Worm (Caenorhabditis elegans) whole organism, late embryonic: ENCODE results near the gene Y43F8B.10.

Experiments used
- C08G9.2 ChIP-seq: sonication (generic microtip); optimal IDR thresholded peaks from 2 replicates; lab custom pipeline; 2016; ENCODE audit warnings: mild to moderate bottlenecking, missing genetic modification characterization, moderate library complexity, missing compliant biosample characterization
- C38D4.7 ChIP-seq: fragments of 200-800 bp; sonication (Bioruptor generic); optimal IDR thresholded peaks from 2 replicates; lab custom pipeline; 2018; ENCODE audit warnings: mild to moderate bottlenecking, missing genetic modification characterization, moderate library complexity, missing compliant biosample characterization
- K02D7.2 ChIP-seq: sonication (generic microtip); optimal IDR thresholded peaks from 2 replicates; lab custom pipeline; 2017; ENCODE audit warnings: mild to moderate bottlenecking, missing genetic modification characterization, missing compliant biosample characterization
- K09A11.1 ChIP-seq: sonication (generic microtip); optimal IDR thresholded peaks from 2 replicates; lab custom pipeline; 2017; ENCODE audit warnings: antibody characterized with exemption, mild to moderate bottlenecking, missing genetic modification characterization, missing compliant biosample characterization; ENCODE audit not compliant: insufficient read depth
- T23F11.4 ChIP-seq: fragments of 200-800 bp; sonication (Bioruptor generic); optimal IDR thresholded peaks from 2 replicates; lab custom pipeline; 2018; ENCODE audit warnings: mild to moderate bottlenecking, missing genetic modification characterization, missing compliant biosample characterization
- Y22D7AL.16 ChIP-seq: sonication (generic microtip); optimal IDR thresholded peaks from 2 replicates; lab custom pipeline; 2016; ENCODE audit warnings: missing genetic modification characterization, missing compliant biosample characterization
- ama-1 ChIP-seq: fragments of 150-350 bp; optimal IDR thresholded peaks from 2 replicates; lab custom pipeline; 2014
- ceh-19 ChIP-seq: fragments of 200-800 bp; sonication (Bioruptor generic); optimal IDR thresholded peaks from 2 replicates; lab custom pipeline; 2018; ENCODE audit warnings: mild to moderate bottlenecking, missing genetic modification characterization, missing compliant biosample characterization
- ceh-22 ChIP-seq: sonication (generic microtip); optimal IDR thresholded peaks from 2 replicates; lab custom pipeline; 2017; ENCODE audit warnings: missing biosample characterization, missing genetic modification characterization
- ceh-30 ChIP-seq: fragments of 150-350 bp; optimal IDR thresholded peaks from 2 replicates; lab custom pipeline; 2014; ENCODE audit warnings: missing biosample characterization, missing genetic modification characterization
- ceh-45 ChIP-seq: fragments of 200-800 bp; sonication (Bioruptor generic); IDR thresholded peaks from 2 replicates; pipeline ENCODE4 v1.3.6; 2022; ENCODE audit warnings: missing genetic modification reagents, missing genetic modification characterization, missing compliant biosample characterization
- ceh-6 ChIP-seq: fragments of 200-800 bp; sonication (Bioruptor generic); optimal IDR thresholded peaks from 2 replicates; lab custom pipeline; 2018; ENCODE audit warnings: mild to moderate bottlenecking, missing genetic modification characterization, missing compliant biosample characterization
- ceh-9 ChIP-seq: sonication (generic microtip); optimal IDR thresholded peaks from 2 replicates; lab custom pipeline; 2016; ENCODE audit warnings: mild to moderate bottlenecking, missing genetic modification characterization, inconsistent platforms, missing compliant biosample characterization
- dmd-4 ChIP-seq: sonication (generic microtip); optimal IDR thresholded peaks from 2 replicates; lab custom pipeline; 2016; ENCODE audit warnings: borderline replicate concordance, missing genetic modification characterization, missing compliant biosample characterization
- dve-1 ChIP-seq: sonication (generic microtip); optimal IDR thresholded peaks from 2 replicates; lab custom pipeline; 2017; ENCODE audit warnings: antibody characterized with exemption, mild to moderate bottlenecking, missing genetic modification characterization, missing compliant biosample characterization
- gmeb-2 ChIP-seq: sonication (generic microtip); optimal IDR thresholded peaks from 2 replicates; lab custom pipeline; 2016; ENCODE audit warnings: missing genetic modification characterization, inconsistent platforms, missing compliant biosample characterization
- hlh-15 ChIP-seq: sonication (generic microtip); optimal IDR thresholded peaks from 2 replicates; lab custom pipeline; 2016; ENCODE audit warnings: missing genetic modification characterization, missing compliant biosample characterization
- hlh-6 ChIP-seq: sonication (generic microtip); optimal IDR thresholded peaks from 2 replicates; lab custom pipeline; 2016; ENCODE audit warnings: missing genotype, missing genetic modification characterization, missing compliant biosample characterization
- hlh-8 ChIP-seq: sonication (generic microtip); optimal IDR thresholded peaks from 2 replicates; lab custom pipeline; 2016; ENCODE audit warnings: missing genotype, missing genetic modification characterization, missing compliant biosample characterization
- nhr-11 ChIP-seq: fragments of 150-350 bp; optimal IDR thresholded peaks from 2 replicates; lab custom pipeline; 2014; ENCODE audit warnings: missing biosample characterization, missing genetic modification characterization
- npax-4 ChIP-seq: sonication (generic microtip); optimal IDR thresholded peaks from 2 replicates; lab custom pipeline; 2016; ENCODE audit warnings: missing genetic modification characterization, missing compliant biosample characterization
- pag-3 ChIP-seq: sonication (generic microtip); optimal IDR thresholded peaks from 2 replicates; lab custom pipeline; 2016; ENCODE audit warnings: missing compliant biosample characterization, missing genetic modification characterization, borderline replicate concordance
- pax-1 ChIP-seq: fragments of 150-350 bp; optimal IDR thresholded peaks from 2 replicates; lab custom pipeline; 2014; ENCODE audit warnings: missing biosample characterization, missing genetic modification characterization
- pqm-1 ChIP-seq: sonication (generic microtip); optimal IDR thresholded peaks from 2 replicates; lab custom pipeline; 2016; ENCODE audit warnings: missing genetic modification characterization, missing compliant biosample characterization
- pros-1 ChIP-seq: fragments of 150-350 bp; optimal IDR thresholded peaks from 2 replicates; lab custom pipeline; 2014; ENCODE audit warnings: missing biosample characterization, missing genetic modification reagents, missing genetic modification characterization
- ref-2 ChIP-seq: sonication (generic microtip); optimal IDR thresholded peaks from 2 replicates; lab custom pipeline; 2016; ENCODE audit warnings: missing genetic modification characterization, missing compliant biosample characterization
- sox-2 ChIP-seq: fragments of 200-800 bp; sonication (Bioruptor generic); IDR thresholded peaks from 2 replicates; pipeline ENCODE4 v1.3.6; 2022; ENCODE audit warnings: missing genetic modification reagents, missing genetic modification characterization, missing compliant biosample characterization
- tbx-7 ChIP-seq: sonication (generic microtip); optimal IDR thresholded peaks from 2 replicates; lab custom pipeline; 2016; ENCODE audit warnings: missing genotype, missing genetic modification characterization, missing compliant biosample characterization
- unc-3 ChIP-seq, 2 experiments: fragments of 200-800 bp in 1 of 2; sonication (Bioruptor generic) in 1 of 2; sonication (generic microtip) in 1 of 2; conservative IDR thresholded peaks in 1 of 2; optimal IDR thresholded peaks in 1 of 2; 2 replicates each; pipeline versions ENCODE4 v1.3.6 to Lab custom; 2016 to 2022; ENCODE audit warnings: missing compliant biosample characterization in 2 of 2, missing genetic modification characterization in 2 of 2, missing genetic modification reagents in 1 of 2
- unc-55 ChIP-seq: sonication (generic microtip); optimal IDR thresholded peaks from 2 replicates; lab custom pipeline; 2017; ENCODE audit warnings: missing biosample characterization, missing genetic modification reagents, missing genetic modification characterization
- unc-86 ChIP-seq: sonication (generic microtip); optimal IDR thresholded peaks from 2 replicates; lab custom pipeline; 2016; ENCODE audit warnings: missing genetic modification characterization, missing compliant biosample characterization
- ztf-16 ChIP-seq: sonication (generic microtip); optimal IDR thresholded peaks from 2 replicates; lab custom pipeline; 2017; ENCODE audit warnings: missing genetic modification characterization, missing compliant biosample characterization

Y43F8B.10 gene

DNA sequence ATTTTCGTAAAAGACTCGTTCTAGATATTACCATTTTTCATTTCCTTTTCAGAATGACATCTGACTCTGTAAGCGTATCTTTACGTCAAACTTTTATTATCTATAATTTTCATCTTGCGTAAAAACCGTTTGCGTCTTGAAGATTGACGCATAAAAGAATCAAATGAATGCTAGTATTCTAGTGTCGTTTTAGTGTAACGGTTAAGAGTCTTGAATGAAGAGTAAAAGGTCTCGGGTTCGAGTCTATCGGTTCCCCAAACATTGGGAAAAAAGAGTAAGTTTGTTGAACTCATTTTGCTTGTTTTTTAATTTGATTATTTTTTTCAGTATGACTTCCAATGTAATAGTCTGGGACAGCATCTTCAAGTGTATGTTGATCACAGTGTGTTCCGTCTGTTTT is 10.2 kb downstream of the Y43F8B.10 start, which contains the start of gene Y43F8B.17:
Gene Y43F8B.17 (plus strand): TSS at position 215 of the 400 bp plus-strand sequence.
- no peak for TF ChIP-seq unc-55
- TF ChIP-seq tbx-7 (tag; lab: Kevin White, UChicago) = no peak
- no peak for TF ChIP-seq pag-3 (tag; lab: Kevin White, UChicago)
- no peak for TF ChIP-seq hlh-15 (tag; lab: Kevin White, UChicago)
- no peak for TF ChIP-seq ceh-6 (GFP tag; lab: Kevin White, UChicago)
- no peak for TF ChIP-seq pax-1

DNA sequence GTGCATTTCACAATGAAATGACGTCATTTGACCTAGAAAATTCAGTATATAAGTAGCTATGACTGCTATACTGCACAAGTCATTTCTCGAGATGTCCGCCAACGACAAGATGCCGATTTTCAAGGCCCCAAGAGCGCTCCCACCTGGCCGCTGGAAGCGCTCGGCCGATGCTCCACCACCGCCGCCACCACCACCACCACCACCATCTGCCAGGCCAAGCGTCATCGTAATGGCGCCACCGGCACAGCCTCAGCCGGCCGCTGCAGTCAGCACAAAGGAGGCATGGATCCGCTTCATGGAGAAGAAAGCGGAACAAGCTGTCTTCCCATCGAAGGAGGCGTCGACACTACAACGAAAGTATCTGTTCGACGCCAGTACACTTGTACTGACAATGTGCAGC is 11.0 kb downstream of the Y43F8B.10 start, which contains the start of gene Y43F8B.28:
Gene Y43F8B.28 (plus strand): TSS at position 59 of the 400 bp plus-strand sequence.
- TF ChIP-seq ceh-9 = no peak
- TF ChIP-seq ceh-19 (GFP tag; lab: Kevin White, UChicago) = no peak
- no peak for TF ChIP-seq ceh-22
- no peak for TF ChIP-seq ref-2
- TF ChIP-seq ceh-30 (tag; lab: Kevin White, UChicago) = no peak
- no peak for TF ChIP-seq ztf-16 (tag; lab: Kevin White, UChicago)

ce11 chrV:19485690-19486089 is 11.4 kb downstream of the Y43F8B.10 start, which contains the start of gene Y43F8B.18:
Y43F8B.18 (plus strand) TSS chrV:19485990.
- TF ChIP-seq unc-3 (GFP tag; conservative IDR thresholded peaks at IDR 0.05; lab: Robert Waterston, UW) (no peak), unc-3 (tag; optimal IDR thresholded peaks at IDR 0.05; lab: Kevin White, UChicago) (no peak), unc-55 (no peak), gmeb-2 (tag; lab: Kevin White, UChicago) (no peak), hlh-8 (tag; lab: Kevin White, UChicago) (no peak), unc-86 (no peak), C38D4.7 (GFP tag; lab: Kevin White, UChicago) (no peak)

ce11 chrV:19490461-19490860 is 16.2 kb downstream of the Y43F8B.10 start, which contains the start of gene Y43F8B.7:
Y43F8B.7 (plus strand) TSS chrV:19490761.
- no peak for TF ChIP-seq K09A11.1 (tag; lab: Kevin White, UChicago)

ce11 chrV:19491302-19491701 is 17.0 kb downstream of the Y43F8B.10 start, which contains the start of gene Y43F8B.29:
Y43F8B.29 (plus strand) TSS chrV:19491602.
- TF ChIP-seq unc-3 (GFP tag; conservative IDR thresholded peaks at IDR 0.05; lab: Robert Waterston, UW) (no peak), unc-3 (tag; optimal IDR thresholded peaks at IDR 0.05; lab: Kevin White, UChicago) (no peak)

ce11 chrV:19495145-19495544 is 20.9 kb downstream of the Y43F8B.10 start:
- no peak for TF ChIP-seq pros-1 (tag; lab: Kevin White, UChicago)
- TF ChIP-seq T23F11.4 (GFP tag; lab: Kevin White, UChicago) = no peak
- TF ChIP-seq Y22D7AL.16 (tag; lab: Kevin White, UChicago) = no peak

- TF ChIP-seq T23F11.4 (GFP tag; lab: Kevin White, UChicago) (no peak), pqm-1 (tag; lab: Kevin White, UChicago) (no peak), ama-1 (lab: Kevin White, UChicago) (no peak)
These were observed 21.3 kb downstream of the Y43F8B.10 start, which contains the start of gene scl-21 for ce11 chrV:19495587-19495986. scl-21 (minus strand) TSS chrV:19495687.

DNA sequence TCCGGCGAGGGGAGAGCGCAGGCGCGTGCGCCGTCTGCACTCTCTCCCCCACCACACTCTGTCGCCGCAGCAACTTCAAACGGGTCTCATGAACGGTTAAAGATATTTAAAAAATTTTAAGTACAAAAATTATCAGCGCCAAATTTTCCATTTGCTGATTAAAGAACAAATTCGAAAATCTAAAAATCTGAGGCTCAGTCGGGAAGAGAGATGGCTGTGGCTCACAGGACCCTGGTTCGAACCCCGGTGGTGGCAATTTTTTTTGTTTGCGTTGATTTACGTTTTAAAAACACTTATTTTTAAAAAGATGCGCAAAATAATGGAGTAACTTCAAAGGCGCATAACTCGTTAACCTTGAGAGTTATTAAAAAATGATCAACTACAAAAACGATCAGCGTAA is 22.8 kb downstream of the Y43F8B.10 start:
- no peak for TF ChIP-seq sox-2 (GFP tag; lab: Robert Waterston, UW)
- TF ChIP-seq dve-1 (tag; lab: Kevin White, UChicago) = no peak
- TF ChIP-seq dmd-4 = no peak
- TF ChIP-seq K02D7.2 (tag; lab: Kevin White, UChicago) = no peak
- TF ChIP-seq tbx-7 (tag; lab: Kevin White, UChicago) = no peak
- no peak for TF ChIP-seq ceh-9
- no peak for TF ChIP-seq nhr-11 (tag; lab: Kevin White, UChicago)
- no peak for TF ChIP-seq T23F11.4 (GFP tag; lab: Kevin White, UChicago)
- no peak for TF ChIP-seq C08G9.2
- no peak for TF ChIP-seq hlh-6
- no peak for TF ChIP-seq npax-4 (tag; lab: Kevin White, UChicago)
- TF ChIP-seq ceh-45 (GFP tag; lab: Robert Waterston, UW) = no peak
